Fruit fly (Drosophila melanogaster): ENCODE measurements around the gene CG42238.
A peak's percentile ranks its signal among the peaks of the same experiment; 100 is the strongest.

Gene CG42238

dm6 chr2L:20936420-20936819, 115.5 kb downstream of the CG42238 start (continued):
- TF ChIP-seq Hmr (GFP tag; optimal IDR thresholded peaks at IDR 0.05) (no peak), CG2712 (tag; optimal IDR thresholded peaks at IDR 0.05) (peak; percentile 48), maf-S (GFP tag; optimal IDR thresholded peaks at IDR 0.05) (no peak), ham (GFP tag; IDR thresholded peaks at IDR 0.05) (no peak), slp2 (GFP tag; optimal IDR thresholded peaks at IDR 0.05) (no peak), dan (GFP tag; IDR thresholded peaks at IDR 0.05) (no peak), CG18619 (GFP tag; optimal IDR thresholded peaks at IDR 0.05) (no peak), CG9727 (GFP tag; optimal IDR thresholded peaks at IDR 0.05) (peak; percentile 28), CG13296 (GFP tag; optimal IDR thresholded peaks at IDR 0.05) (no peak), HLHmδ (GFP tag; optimal IDR thresholded peaks at IDR 0.05) (no peak), Lhr (GFP tag; optimal IDR thresholded peaks at IDR 0.05) (no peak), ssp (GFP tag; IDR thresholded peaks at IDR 0.05) (no peak), schlank (tag; optimal IDR thresholded peaks at IDR 0.05) (no peak), CG8944 (GFP tag; optimal IDR thresholded peaks at IDR 0.05) (no peak), Elba2 (GFP tag; optimal IDR thresholded peaks at IDR 0.05) (no peak), CG7372 (GFP tag; IDR thresholded peaks at IDR 0.05) (no peak), CG9876 (GFP tag; optimal IDR thresholded peaks at IDR 0.05) (no peak), CG12744 (GFP tag; optimal IDR thresholded peaks at IDR 0.05) (no peak), Abd-B (GFP tag; optimal IDR thresholded peaks at IDR 0.05) (peak; percentile 22), ara (GFP tag; IDR thresholded peaks at IDR 0.05) (no peak), GATAe (GFP tag; conservative IDR thresholded peaks at IDR 0.05) (0 out of 2 replicates have a peak, but pooled peaks have one; percentile 6), CHES-1-like (GFP tag; optimal IDR thresholded peaks at IDR 0.05) (no peak), nmo (GFP tag; optimal IDR thresholded peaks at IDR 0.05) (peak; percentile 45), B-H2 (GFP tag; optimal IDR thresholded peaks at IDR 0.05) (no peak), trem (tag; optimal IDR thresholded peaks at IDR 0.05) (no peak), Sox100B (GFP tag; optimal IDR thresholded peaks at IDR 0.05) (peak; percentile 31), Sry-δ (GFP tag; optimal IDR thresholded peaks at IDR 0.05) (no peak), CG1603 (tag; optimal IDR thresholded peaks at IDR 0.05) (no peak), CG7271 (tag; optimal IDR thresholded peaks at IDR 0.05) (no peak), ro (GFP tag; IDR thresholded peaks at IDR 0.05) (no peak), CG12236 (GFP tag; optimal IDR thresholded peaks at IDR 0.05) (no peak), shn (GFP tag; optimal IDR thresholded peaks at IDR 0.05) (no peak), phol (tag; optimal IDR thresholded peaks at IDR 0.05) (peak; percentile 44), CG4820 (GFP tag; optimal IDR thresholded peaks at IDR 0.05) (peak; percentile 13), CG12391 (tag; optimal IDR thresholded peaks at IDR 0.05) (peak; percentile 9), gro (GFP tag; optimal IDR thresholded peaks at IDR 0.05) (no peak), CG11504 (tag; optimal IDR thresholded peaks at IDR 0.05) (peak; percentile 4), Xbp1 (GFP tag; optimal IDR thresholded peaks at IDR 0.05) (peak; percentile 20), Eip74EF (GFP tag; optimal IDR thresholded peaks at IDR 0.05) (no peak), CG1024 (GFP tag; IDR thresholded peaks at IDR 0.05) (no peak), HmgD (GFP tag; optimal IDR thresholded peaks at IDR 0.05) (no peak), CG17361 (GFP tag; IDR thresholded peaks at IDR 0.05) (peak; percentile 68; the same call in 2 of the 3 replicates), Optix (GFP tag; IDR thresholded peaks at IDR 0.05) (no peak), sens (GFP tag) (peak; percentile 92), klu (GFP tag; IDR thresholded peaks at IDR 0.05) (no peak), mam (GFP tag; optimal IDR thresholded peaks at IDR 0.05) (no peak), dati (GFP tag; IDR thresholded peaks at IDR 0.05) (no peak), aop (GFP tag; IDR thresholded peaks at IDR 0.05) (no peak), tx (GFP tag; optimal IDR thresholded peaks at IDR 0.05) (no peak), Kr (GFP tag; optimal IDR thresholded peaks at IDR 0.05) (no peak), Xrp1 (GFP tag; IDR thresholded peaks at IDR 0.05) (peak; percentile 24; the same call in 1 of the 2 replicates), dmrt99B (tag; optimal IDR thresholded peaks at IDR 0.05) (peak; percentile 38)
